Comparison of ENCODE assay signal across 2 fruit fly cellular contexts in genomic region chr3L:18212237-18212653, dm6.
A peak's percentile ranks its signal among the peaks of the same experiment; 100 is the strongest.
TF ChIP-seq lines count a peak whose summit lies in the region.

No protein-coding gene starts in this region.

TF ChIP-seq in whole organism, embryonic, 481 proteins besides CTCF, POLR2A, EP300 and RAD21 (continued from another document and continues in another):
- TF ChIP-seq phol (tag; optimal IDR thresholded peaks at IDR 0.05; lab: Kevin White, UChicago) (peak; percentile 69), pros (GFP tag; optimal IDR thresholded peaks at IDR 0.05; lab: Kevin White, UChicago) (no peak), chif (GFP tag; optimal IDR thresholded peaks at IDR 0.05; lab: Kevin White, UChicago) (peak in 1 of 2 experiments; percentile 76), CG10274 (GFP tag; optimal IDR thresholded peaks at IDR 0.05; lab: Kevin White, UChicago) (no peak), pb (GFP tag; optimal IDR thresholded peaks at IDR 0.05; lab: Kevin White, UChicago) (no peak), CG17802 (tag; optimal IDR thresholded peaks at IDR 0.05; lab: Kevin White, UChicago) (peak; percentile 19), CG10147 (GFP tag; optimal IDR thresholded peaks at IDR 0.05; lab: Kevin White, UChicago) (peak; percentile 10), oc (tag; optimal IDR thresholded peaks at IDR 0.05; lab: Kevin White, UChicago) (peak; percentile 65), CG1792 (GFP tag; optimal IDR thresholded peaks at IDR 0.05; lab: Kevin White, UChicago) (no peak), gcm (GFP tag; optimal IDR thresholded peaks at IDR 0.05; lab: Kevin White, UChicago) (peak; percentile 78), CG4854 (GFP tag; optimal IDR thresholded peaks at IDR 0.05; lab: Kevin White, UChicago) (peak; percentile 45), CG11504 (tag; optimal IDR thresholded peaks at IDR 0.05; lab: Kevin White, UChicago) (peak; percentile 83), CG10431 (GFP tag; optimal IDR thresholded peaks at IDR 0.05; lab: Kevin White, UChicago) (no peak), CG11247 (GFP tag; IDR thresholded peaks at IDR 0.05; lab: Robert Waterston, UW) (no peak; the same call in none of the 2 replicates), CG7928 (GFP tag; optimal IDR thresholded peaks at IDR 0.05; lab: Kevin White, UChicago) (no peak), Myb (GFP tag; optimal IDR thresholded peaks at IDR 0.05; lab: Kevin White, UChicago) (no peak), CG14710 (tag; optimal IDR thresholded peaks at IDR 0.05; lab: Kevin White, UChicago) (peak; percentile 55), dan (GFP tag; IDR thresholded peaks at IDR 0.05; lab: Robert Waterston, UW) (no peak; the same call in 1 of the 2 replicates), chinmo (GFP tag; IDR thresholded peaks at IDR 0.05; lab: Robert Waterston, UW; ENCODE audit: partially characterized antibody) (peak; percentile 77; the same call in 2 of the 4 replicates), mld (GFP tag; IDR thresholded peaks at IDR 0.05; lab: Robert Waterston, UW; ENCODE audit: partially characterized antibody) (no peak), jing (GFP tag; optimal IDR thresholded peaks at IDR 0.05; lab: Kevin White, UChicago) (peak; percentile 46), cwo (GFP tag; optimal IDR thresholded peaks at IDR 0.05; lab: Kevin White, UChicago) (peak; percentile 80), Asciz (GFP tag; optimal IDR thresholded peaks at IDR 0.05; lab: Kevin White, UChicago) (peak; percentile 61), zfh2 (GFP tag; optimal IDR thresholded peaks at IDR 0.05; lab: Kevin White, UChicago) (no peak), CG2129 (GFP tag; IDR thresholded peaks at IDR 0.05; lab: Robert Waterston, UW; ENCODE audit: partially characterized antibody) (no peak), dati (GFP tag; IDR thresholded peaks at IDR 0.05; lab: Robert Waterston, UW) (peak; percentile 66; the same call in 1 of the 2 replicates), Dip2 (GFP tag; IDR thresholded peaks at IDR 0.05; lab: Robert Waterston, UW) (no peak; the same call in 1 of the 2 replicates), Camta (GFP tag; optimal IDR thresholded peaks at IDR 0.05; lab: Kevin White, UChicago) (peak; percentile 59), dysf (GFP tag; IDR thresholded peaks at IDR 0.05; lab: Robert Waterston, UW) (peak; percentile 94), NFAT (GFP tag; IDR thresholded peaks at IDR 0.05; lab: Robert Waterston, UW) (no peak; the same call in 1 of the 2 replicates), CG10543 (GFP tag; optimal IDR thresholded peaks at IDR 0.05; lab: Kevin White, UChicago) (no peak), peb (GFP tag; IDR thresholded peaks at IDR 0.05; lab: Robert Waterston, UW) (peak; percentile 92), HmgD (GFP tag; optimal IDR thresholded peaks at IDR 0.05; lab: Kevin White, UChicago) (no peak), CG11085 (GFP tag; IDR thresholded peaks at IDR 0.05; lab: Robert Waterston, UW) (peak; percentile 36; the same call in 1 of the 2 replicates), CG14014 (GFP tag; IDR thresholded peaks at IDR 0.05; lab: Robert Waterston, UW) (peak; percentile 85; the same call in 1 of the 2 replicates), CG30431 (GFP tag; optimal IDR thresholded peaks at IDR 0.05; lab: Kevin White, UChicago) (peak; percentile 61), gsb (GFP tag; IDR thresholded peaks at IDR 0.05; lab: Robert Waterston, UW) (peak; percentile 81), CG18619 (GFP tag; optimal IDR thresholded peaks at IDR 0.05; lab: Kevin White, UChicago) (peak; percentile 52), Nf-YC (tag; optimal IDR thresholded peaks at IDR 0.05; lab: Kevin White, UChicago) (peak; percentile 23), CG12744 (GFP tag; optimal IDR thresholded peaks at IDR 0.05; lab: Kevin White, UChicago) (peak; percentile 19), CG7556 (GFP tag; optimal IDR thresholded peaks at IDR 0.05; lab: Kevin White, UChicago) (peak; percentile 82), BEAF-32 (GFP tag; optimal IDR thresholded peaks at IDR 0.05; lab: Kevin White, UChicago) (no peak), CG17612 (GFP tag; IDR thresholded peaks at IDR 0.05; lab: Robert Waterston, UW) (no peak; the same call in 1 of the 2 replicates), Antp (GFP tag; optimal IDR thresholded peaks at IDR 0.05; lab: Kevin White, UChicago) (peak; percentile 43), CG17359 (tag; optimal IDR thresholded peaks at IDR 0.05; lab: Kevin White, UChicago) (peak; percentile 82), CG6272 (GFP tag; IDR thresholded peaks at IDR 0.05; lab: Robert Waterston, UW) (peak; percentile 84), usp (GFP tag; optimal IDR thresholded peaks at IDR 0.05; lab: Kevin White, UChicago) (no peak), Ets97D (GFP tag; optimal IDR thresholded peaks at IDR 0.05; lab: Kevin White, UChicago) (peak; percentile 6), cad (GFP tag; optimal IDR thresholded peaks at IDR 0.05; lab: Kevin White, UChicago) (no peak), CG9797 (GFP tag; optimal IDR thresholded peaks at IDR 0.05; lab: Kevin White, UChicago) (no peak), Ada2b (GFP tag; IDR thresholded peaks at IDR 0.05; lab: Robert Waterston, UW) (peak; percentile 92), CG4820 (GFP tag; optimal IDR thresholded peaks at IDR 0.05; lab: Kevin White, UChicago) (peak; percentile 64), lmd (GFP tag; IDR thresholded peaks at IDR 0.05; lab: Robert Waterston, UW) (peak; percentile 93), Fer1 (GFP tag; optimal IDR thresholded peaks at IDR 0.05; lab: Kevin White, UChicago) (peak; percentile 65), CG7987 (GFP tag; optimal IDR thresholded peaks at IDR 0.05; lab: Kevin White, UChicago) (no peak), CG13624 (GFP tag; optimal IDR thresholded peaks at IDR 0.05; lab: Kevin White, UChicago) (peak; percentile 37), her (GFP tag; optimal IDR thresholded peaks at IDR 0.05; lab: Kevin White, UChicago) (no peak), gro (GFP tag; optimal IDR thresholded peaks at IDR 0.05; lab: Kevin White, UChicago) (no peak), slou (GFP tag; optimal IDR thresholded peaks at IDR 0.05; lab: Kevin White, UChicago) (no peak), Vsx1 (GFP tag; optimal IDR thresholded peaks at IDR 0.05; lab: Kevin White, UChicago) (peak; percentile 84), zf30C (GFP tag; optimal IDR thresholded peaks at IDR 0.05; lab: Kevin White, UChicago) (no peak), CG12769 (tag; optimal IDR thresholded peaks at IDR 0.05; lab: Kevin White, UChicago) (peak; percentile 55), CG4404 (GFP tag; IDR thresholded peaks at IDR 0.05; lab: Robert Waterston, UW) (peak; percentile 77), Dip3 (GFP tag; optimal IDR thresholded peaks at IDR 0.05; lab: Kevin White, UChicago) (peak; percentile 24), CG13775 (GFP tag; optimal IDR thresholded peaks at IDR 0.05; lab: Kevin White, UChicago) (peak; percentile 47)

TF ChIP-seq in whole organism, prepupa, 60 proteins besides CTCF, POLR2A, EP300 and RAD21 (continued from another document):
- TF ChIP-seq CG1621 (tag; optimal IDR thresholded peaks at IDR 0.05; lab: Kevin White, UChicago): peak; percentile 54
- TF ChIP-seq Lpt (GFP tag; optimal IDR thresholded peaks at IDR 0.05; lab: Kevin White, UChicago): peak; percentile 63
- peak; percentile 72 for TF ChIP-seq OdsH (GFP tag; optimal IDR thresholded peaks at IDR 0.05; lab: Kevin White, UChicago)
- peak; percentile 89 for TF ChIP-seq eg (GFP tag; IDR thresholded peaks at IDR 0.05; lab: Robert Waterston, UW)
- TF ChIP-seq Eip93F (GFP tag; optimal IDR thresholded peaks at IDR 0.05; lab: Kevin White, UChicago): peak; percentile 67
- peak; percentile 62 for TF ChIP-seq CG10669 (GFP tag; optimal IDR thresholded peaks at IDR 0.05; lab: Kevin White, UChicago)
- TF ChIP-seq CG8119 (GFP tag; IDR thresholded peaks at IDR 0.05; lab: Robert Waterston, UW): peak; percentile 94
- TF ChIP-seq CG16779 (tag; optimal IDR thresholded peaks at IDR 0.05; lab: Kevin White, UChicago): peak; percentile 49
- peak; percentile 12 to 71 for TF ChIP-seq salr (GFP tag; optimal IDR thresholded peaks at IDR 0.05; lab: Kevin White, UChicago)
- peak; percentile 74 for TF ChIP-seq Hr39 (GFP tag; optimal IDR thresholded peaks at IDR 0.05; lab: Kevin White, UChicago)
- TF ChIP-seq pdm3 (GFP tag; optimal IDR thresholded peaks at IDR 0.05; lab: Kevin White, UChicago): peak; percentile 82
- TF ChIP-seq CG11902 (GFP tag; optimal IDR thresholded peaks at IDR 0.05; lab: Kevin White, UChicago): peak; percentile 70
- peak; percentile 60 for TF ChIP-seq CG8319 (GFP tag; optimal IDR thresholded peaks at IDR 0.05; lab: Kevin White, UChicago)
- TF ChIP-seq spab (GFP tag; optimal IDR thresholded peaks at IDR 0.05; lab: Kevin White, UChicago): peak; percentile 55
- TF ChIP-seq Eip75B (GFP tag; optimal IDR thresholded peaks at IDR 0.05; lab: Kevin White, UChicago): peak; percentile 85
- no peak for TF ChIP-seq fkh (GFP tag; optimal IDR thresholded peaks at IDR 0.05; lab: Kevin White, UChicago)
- TF ChIP-seq Smox (GFP tag; optimal IDR thresholded peaks at IDR 0.05; lab: Kevin White, UChicago): peak; percentile 80
- no peak for TF ChIP-seq fd85E (GFP tag; optimal IDR thresholded peaks at IDR 0.05; lab: Kevin White, UChicago)
- TF ChIP-seq dsx (GFP tag; optimal IDR thresholded peaks at IDR 0.05; lab: Kevin White, UChicago; ENCODE audit: poor library complexity, severe bottlenecking): peak; percentile 49
- TF ChIP-seq CG4318 (GFP tag; optimal IDR thresholded peaks at IDR 0.05; lab: Kevin White, UChicago): peak; percentile 37
- peak; percentile 12 to 46 for TF ChIP-seq ss (GFP tag; optimal IDR thresholded peaks at IDR 0.05; lab: Kevin White, UChicago)
- peak; percentile 81 for TF ChIP-seq CG11294 (GFP tag; IDR thresholded peaks at IDR 0.05; lab: Robert Waterston, UW)
- peak; percentile 67 for TF ChIP-seq Ets21C (GFP tag; optimal IDR thresholded peaks at IDR 0.05; lab: Kevin White, UChicago)
- TF ChIP-seq lz (GFP tag; optimal IDR thresholded peaks at IDR 0.05; lab: Kevin White, UChicago): peak; percentile 87
- TF ChIP-seq fd59A (GFP tag; optimal IDR thresholded peaks at IDR 0.05; lab: Kevin White, UChicago): peak; percentile 49
- peak; percentile 96 for TF ChIP-seq Eip78C (GFP tag; lab: Kevin White, UChicago)
- peak; percentile 71 for TF ChIP-seq net (GFP tag; optimal IDR thresholded peaks at IDR 0.05; lab: Kevin White, UChicago)
- TF ChIP-seq Sox102F (GFP tag; optimal IDR thresholded peaks at IDR 0.05; lab: Kevin White, UChicago): peak; percentile 87
- TF ChIP-seq Sox15 (GFP tag; optimal IDR thresholded peaks at IDR 0.05; lab: Kevin White, UChicago): peak; percentile 47
- TF ChIP-seq CG11762 (GFP tag; optimal IDR thresholded peaks at IDR 0.05; lab: Kevin White, UChicago; ENCODE audit: insufficient read depth): peak; percentile 73
- peak; percentile 74 for TF ChIP-seq Sox14 (GFP tag; optimal IDR thresholded peaks at IDR 0.05; lab: Kevin White, UChicago)
- peak; percentile 68 for TF ChIP-seq CG6276 (GFP tag; optimal IDR thresholded peaks at IDR 0.05; lab: Kevin White, UChicago)
- peak; percentile 73 for TF ChIP-seq CG31627 (GFP tag; optimal IDR thresholded peaks at IDR 0.05; lab: Kevin White, UChicago)
- peak; percentile 78 for TF ChIP-seq cyc (GFP tag; optimal IDR thresholded peaks at IDR 0.05; lab: Kevin White, UChicago)
- TF ChIP-seq Blimp-1 (GFP tag; optimal IDR thresholded peaks at IDR 0.05; lab: Kevin White, UChicago): peak; percentile 54
- peak; percentile 86 for TF ChIP-seq topi (GFP tag; optimal IDR thresholded peaks at IDR 0.05; lab: Kevin White, UChicago)
- peak; percentile 87 for TF ChIP-seq Met (GFP tag; optimal IDR thresholded peaks at IDR 0.05; lab: Kevin White, UChicago)
